Worm (Caenorhabditis elegans): ENCODE measurements around the gene F57G12.1.

Gene F57G12.1

DNA sequence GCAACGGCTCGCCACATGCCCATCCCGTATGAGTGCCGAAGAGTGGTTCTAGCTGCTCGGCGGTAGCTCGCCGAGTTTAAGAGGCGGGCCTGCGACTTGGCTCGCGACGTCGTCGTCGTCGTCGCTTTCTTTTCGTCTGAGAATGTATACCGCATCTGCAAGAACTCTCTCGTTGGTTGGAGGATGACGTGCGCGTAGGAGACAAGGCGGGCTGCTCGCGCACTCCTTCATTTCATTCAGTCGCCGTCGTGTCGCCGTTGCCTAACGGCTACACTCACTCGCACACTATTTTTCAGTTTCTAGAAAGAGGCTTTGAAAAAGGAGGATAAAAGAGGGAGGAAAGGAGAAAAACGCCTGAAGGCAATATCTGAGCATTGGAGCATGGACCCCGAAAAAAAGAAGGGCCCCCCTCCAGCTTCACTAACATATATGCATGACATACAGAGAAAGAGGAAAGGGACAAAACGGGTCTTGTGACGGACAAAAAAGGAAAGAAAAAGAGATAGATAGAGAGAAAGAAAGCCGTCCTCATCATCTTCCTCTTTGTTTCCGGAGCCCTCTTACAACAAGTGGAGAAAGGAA, 34.1 kb upstream of the F57G12.1 start:
- peak; percentile 44 for TF ChIP-seq lin-13 (GFP tag; optimal IDR thresholded peaks at IDR 0.05)
- TF ChIP-seq elt-1 (tag; optimal IDR thresholded peaks at IDR 0.05), result no peak
- TF ChIP-seq ZK546.5 (tag; optimal IDR thresholded peaks at IDR 0.05), result no peak
- TF ChIP-seq ama-1 (optimal IDR thresholded peaks at IDR 0.05), result no peak
- TF ChIP-seq nhr-10 (tag; optimal IDR thresholded peaks at IDR 0.05), result no peak
- no peak for TF ChIP-seq peb-1 (tag; optimal IDR thresholded peaks at IDR 0.05)
- TF ChIP-seq sma-9 (GFP tag; optimal IDR thresholded peaks at IDR 0.05), result peak; percentile 25
- no peak for TF ChIP-seq sma-9 (tag; optimal IDR thresholded peaks at IDR 0.05)
- TF ChIP-seq lin-39 (tag; optimal IDR thresholded peaks at IDR 0.05), result no peak
- TF ChIP-seq ztf-1 (GFP tag; conservative IDR thresholded peaks at IDR 0.05), result no peak
- TF ChIP-seq unc-39 (tag; optimal IDR thresholded peaks at IDR 0.05), result no peak
- TF ChIP-seq ztf-4 (tag; optimal IDR thresholded peaks at IDR 0.05), result peak; percentile 10
- no peak for TF ChIP-seq ztf-11 (tag; optimal IDR thresholded peaks at IDR 0.05)
- TF ChIP-seq Y55F3AM.14 (GFP tag; optimal IDR thresholded peaks at IDR 0.05), result peak; percentile 63
- no peak for TF ChIP-seq nhr-12 (tag; optimal IDR thresholded peaks at IDR 0.05)
- TF ChIP-seq nhr-6 (tag; optimal IDR thresholded peaks at IDR 0.05), result peak; percentile 53
- TF ChIP-seq dmd-4 (tag; optimal IDR thresholded peaks at IDR 0.05), result no peak
- TF ChIP-seq ceh-16 (tag; optimal IDR thresholded peaks at IDR 0.05), result no peak
- no peak for TF ChIP-seq nhr-21 (tag; optimal IDR thresholded peaks at IDR 0.05)
- TF ChIP-seq fos-1 (tag; optimal IDR thresholded peaks at IDR 0.05), result no peak
- TF ChIP-seq snpc-4 (tag; optimal IDR thresholded peaks at IDR 0.05), result no peak
- TF ChIP-seq alr-1 (tag; optimal IDR thresholded peaks at IDR 0.05), result no peak
- peak; percentile 39 for TF ChIP-seq sem-4 (tag; optimal IDR thresholded peaks at IDR 0.05)
- TF ChIP-seq mbf-1 (tag; optimal IDR thresholded peaks at IDR 0.05), result no peak
- no peak for TF ChIP-seq nhr-11 (tag; optimal IDR thresholded peaks at IDR 0.05)
- no peak for TF ChIP-seq nhr-77 (tag; optimal IDR thresholded peaks at IDR 0.05)
- TF ChIP-seq elt-3 (tag; optimal IDR thresholded peaks at IDR 0.05), result no peak
- peak; percentile 60 for TF ChIP-seq C34F6.9 (tag; optimal IDR thresholded peaks at IDR 0.05)
- TF ChIP-seq mdl-1 (tag; optimal IDR thresholded peaks at IDR 0.05), result peak in 1 of 2 experiments; percentile 59
- TF ChIP-seq aly-2 (tag; optimal IDR thresholded peaks at IDR 0.05), result no peak
- peak; percentile 18 for TF ChIP-seq zag-1 (tag; optimal IDR thresholded peaks at IDR 0.05)
- peak; percentile 46 for TF ChIP-seq crh-2 (tag; optimal IDR thresholded peaks at IDR 0.05)
- TF ChIP-seq R02D3.7 (tag; optimal IDR thresholded peaks at IDR 0.05), result no peak
- TF ChIP-seq lin-11 (tag; optimal IDR thresholded peaks at IDR 0.05), result no peak
- TF ChIP-seq nhr-23 (tag; optimal IDR thresholded peaks at IDR 0.05), result no peak
- TF ChIP-seq mab-5 (tag; optimal IDR thresholded peaks at IDR 0.05), result no peak
- peak; percentile 76 for TF ChIP-seq F13H6.1 (tag; optimal IDR thresholded peaks at IDR 0.05)
- peak; percentile 42 for TF ChIP-seq egl-27 (tag; optimal IDR thresholded peaks at IDR 0.05)
- TF ChIP-seq blmp-1 (tag; optimal IDR thresholded peaks at IDR 0.05; ENCODE audit: insufficient read depth), result no peak
- TF ChIP-seq sma-3 (GFP tag; optimal IDR thresholded peaks at IDR 0.05), result no peak
- no peak for TF ChIP-seq ceh-82 (tag; optimal IDR thresholded peaks at IDR 0.05)
- TF ChIP-seq gmeb-1 (tag; optimal IDR thresholded peaks at IDR 0.05), result no peak
- TF ChIP-seq nhr-25 (tag; optimal IDR thresholded peaks at IDR 0.05), result no peak
- no peak for TF ChIP-seq nhr-237 (tag; optimal IDR thresholded peaks at IDR 0.05)
- no peak for TF ChIP-seq skn-1 (tag; optimal IDR thresholded peaks at IDR 0.05)
- TF ChIP-seq nhr-129 (tag; optimal IDR thresholded peaks at IDR 0.05), result peak; percentile 47
- peak; percentile 56 for TF ChIP-seq unc-55 (GFP tag; optimal IDR thresholded peaks at IDR 0.05)
- TF ChIP-seq lsy-2 (tag; optimal IDR thresholded peaks at IDR 0.05), result peak in 1 of 2 experiments; percentile 59
- no peak for TF ChIP-seq unc-62 (GFP tag; optimal IDR thresholded peaks at IDR 0.05)
